Fruit fly (Drosophila melanogaster): Measurements from ENCODE around the gene CG12091.

The CG12091 gene

DNA sequence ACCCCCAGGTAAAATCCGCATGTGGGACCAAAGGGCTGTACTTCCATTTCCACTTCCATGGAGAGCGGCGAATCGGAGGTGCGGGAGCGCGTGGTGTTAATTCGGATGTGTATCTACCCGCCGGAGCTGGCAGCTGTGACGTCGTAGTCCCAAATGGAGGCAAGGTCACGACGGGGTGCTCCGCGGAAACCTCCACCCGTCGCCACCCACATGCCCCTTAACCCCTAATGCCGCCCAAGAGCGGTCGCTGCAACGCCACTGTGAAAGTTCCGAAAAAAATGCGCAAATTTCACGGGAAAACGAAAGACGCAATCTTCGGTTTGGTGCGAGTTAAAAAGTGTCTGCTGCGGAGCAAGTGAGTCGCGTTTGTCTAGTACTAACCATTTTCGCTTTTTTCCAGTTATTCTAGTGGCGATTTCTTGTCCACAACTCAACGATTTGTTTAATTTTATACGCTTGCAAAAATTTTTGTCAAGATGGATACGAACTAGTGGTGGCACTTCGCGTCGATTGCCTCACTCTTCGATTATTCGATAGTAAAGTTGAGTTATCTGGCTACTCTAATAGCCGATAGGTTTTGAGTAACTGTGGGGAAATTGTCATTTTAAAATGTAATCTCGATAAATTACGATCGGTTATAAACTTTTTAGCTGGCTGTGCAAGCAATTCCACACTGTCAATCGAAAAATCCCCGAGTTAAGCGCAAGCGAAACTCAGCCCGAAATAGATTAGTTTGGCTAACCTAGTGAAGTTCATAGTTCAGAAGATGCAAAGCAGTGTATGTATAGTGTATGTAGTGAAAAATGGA, 34.3 kb downstream of the CG12091 start, which contains the start of the genes hfp and Psa (continued):
- TF ChIP-seq HmgD (GFP tag; optimal IDR thresholded peaks at IDR 0.05) (no peak), lilli (GFP tag; optimal IDR thresholded peaks at IDR 0.05) (no peak), br (optimal IDR thresholded peaks at IDR 0.05) (no peak), sr (GFP tag; IDR thresholded peaks at IDR 0.05) (no peak), CG17186 (GFP tag; optimal IDR thresholded peaks at IDR 0.05) (no peak), Chrac-16 (GFP tag; optimal IDR thresholded peaks at IDR 0.05) (no peak), CG34422 (GFP tag; IDR thresholded peaks at IDR 0.05) (peak; percentile 46; the same call in 1 of the 3 replicates), sens (GFP tag) (peak; percentile 14), Doc3 (GFP tag; IDR thresholded peaks at IDR 0.05; ENCODE audit: partially characterized antibody) (peak; percentile 67; the same call in 2 of the 3 replicates), CG16815 (GFP tag; optimal IDR thresholded peaks at IDR 0.05) (no peak), Sin3A (optimal IDR thresholded peaks at IDR 0.05) (peak; percentile 6), CG13287 (GFP tag; IDR thresholded peaks at IDR 0.05; ENCODE audit: partially characterized antibody) (peak; percentile 84), gro (GFP tag; optimal IDR thresholded peaks at IDR 0.05) (no peak), B-H2 (GFP tag; optimal IDR thresholded peaks at IDR 0.05) (peak; percentile 2), Opbp (GFP tag; IDR thresholded peaks at IDR 0.05; ENCODE audit: partially characterized antibody) (peak; percentile 76; the same call in 2 of the 3 replicates), CG9609 (GFP tag; optimal IDR thresholded peaks at IDR 0.05) (no peak), Fer3 (tag; optimal IDR thresholded peaks at IDR 0.05) (no peak), NFAT (GFP tag; IDR thresholded peaks at IDR 0.05) (no peak), CG3838 (GFP tag; optimal IDR thresholded peaks at IDR 0.05) (no peak), CG11247 (GFP tag; IDR thresholded peaks at IDR 0.05) (no peak), gce (GFP tag; IDR thresholded peaks at IDR 0.05) (no peak), gfzf (GFP tag; optimal IDR thresholded peaks at IDR 0.05) (peak; percentile 30), trem (tag; optimal IDR thresholded peaks at IDR 0.05) (peak; percentile 54), toy (GFP tag; IDR thresholded peaks at IDR 0.05) (no peak), bab2 (GFP tag; optimal IDR thresholded peaks at IDR 0.05) (no peak), CG2129 (GFP tag; IDR thresholded peaks at IDR 0.05; ENCODE audit: partially characterized antibody) (no peak; the same call in 1 of the 2 replicates), CG3995 (GFP tag; optimal IDR thresholded peaks at IDR 0.05) (peak; percentile 90), crol (GFP tag; IDR thresholded peaks at IDR 0.05) (peak; percentile 69), CG12236 (GFP tag; optimal IDR thresholded peaks at IDR 0.05) (no peak), abd-A (tag; optimal IDR thresholded peaks at IDR 0.05) (no peak), Vsx1 (GFP tag; optimal IDR thresholded peaks at IDR 0.05) (no peak), CG7963 (GFP tag; IDR thresholded peaks at IDR 0.05; ENCODE audit: partially characterized antibody) (peak; percentile 76), E2f2 (GFP tag; IDR thresholded peaks at IDR 0.05) (peak; percentile 83), Dll (GFP tag; IDR thresholded peaks at IDR 0.05; ENCODE audit: partially characterized antibody) (peak; percentile 73), CG8281 (tag; optimal IDR thresholded peaks at IDR 0.05) (no peak), Nf-YC (tag; optimal IDR thresholded peaks at IDR 0.05) (no peak), wek (GFP tag; optimal IDR thresholded peaks at IDR 0.05) (no peak), usp (GFP tag; optimal IDR thresholded peaks at IDR 0.05) (no peak), chif (GFP tag; optimal IDR thresholded peaks at IDR 0.05) (no peak), row (GFP tag; IDR thresholded peaks at IDR 0.05) (peak; percentile 21; the same call in 1 of the 3 replicates), Sry-δ (GFP tag; optimal IDR thresholded peaks at IDR 0.05) (peak; percentile 90), H15 (GFP tag; IDR thresholded peaks at IDR 0.05) (no peak), CG13624 (GFP tag; optimal IDR thresholded peaks at IDR 0.05) (peak; percentile 1), CG18599 (GFP tag; optimal IDR thresholded peaks at IDR 0.05) (no peak), schlank (tag; optimal IDR thresholded peaks at IDR 0.05) (no peak), unpg (GFP tag; optimal IDR thresholded peaks at IDR 0.05) (no peak), NC2β (GFP tag; optimal IDR thresholded peaks at IDR 0.05) (peak; percentile 7), hbn (GFP tag; IDR thresholded peaks at IDR 0.05; ENCODE audit: partially characterized antibody) (peak; percentile 60), CG18764 (GFP tag; optimal IDR thresholded peaks at IDR 0.05) (no peak), CG5245 (GFP tag; optimal IDR thresholded peaks at IDR 0.05) (no peak)
